Fruit fly (Drosophila melanogaster) whole organism, embryonic: ENCODE data around the gene MtnF.

Experiments used
- Awh ChIP-seq: fragments of 200-800 bp; sonication (Bioruptor generic); IDR thresholded peaks from 2 replicates; pipeline ENCODE4, ENCODE4 v1.3.6; 2022; ENCODE audit warnings: missing biosample characterization, missing genetic modification characterization
- C15 ChIP-seq: fragments of 200-800 bp; sonication (Bioruptor generic); IDR thresholded peaks from 3 replicates; pipeline ENCODE4 v1.3.6; 2022; ENCODE audit warnings: missing biosample characterization, missing genetic modification characterization
- CG10431 ChIP-seq: fragments of 200-800 bp; sonication (Bioruptor generic); optimal IDR thresholded peaks from 3 replicates; lab custom pipeline; 2018; ENCODE audit warnings: missing biosample characterization, mild to moderate bottlenecking, missing genetic modification characterization
- CG10654 ChIP-seq: fragments of 200-800 bp; sonication (Bioruptor generic); optimal IDR thresholded peaks from 2 replicates; lab custom pipeline; 2016; ENCODE audit warnings: missing biosample characterization, missing genetic modification characterization
- CG11398 ChIP-seq: fragments of 200-800 bp; sonication (Bioruptor generic); optimal IDR thresholded peaks from 2 replicates; lab custom pipeline; 2016; ENCODE audit warnings: missing biosample characterization, missing genetic modification characterization
- CG12219 ChIP-seq: fragments of 200-800 bp; sonication (Bioruptor generic); optimal IDR thresholded peaks from 3 replicates; lab custom pipeline; 2018; ENCODE audit warnings: missing biosample characterization, mild to moderate bottlenecking, missing genetic modification characterization
- CG12236 ChIP-seq: fragments of 200-800 bp; sonication (Bioruptor generic); optimal IDR thresholded peaks from 2 replicates; lab custom pipeline; 2016; ENCODE audit warnings: missing biosample characterization, missing genetic modification characterization
- CG13424 ChIP-seq: fragments of 200-800 bp; sonication (Bioruptor generic); optimal IDR thresholded peaks from 2 replicates; lab custom pipeline; 2019; ENCODE audit warnings: missing biosample characterization, mild to moderate bottlenecking, missing genetic modification characterization, moderate library complexity
- CG13894 ChIP-seq: fragments of 200-800 bp; sonication (Bioruptor generic); optimal IDR thresholded peaks from 3 replicates; lab custom pipeline; 2018; ENCODE audit warnings: missing biosample characterization, mild to moderate bottlenecking, missing genetic modification characterization, moderate library complexity
- CG15696 ChIP-seq: fragments of 200-800 bp; sonication (Bioruptor generic); optimal IDR thresholded peaks from 2 replicates; lab custom pipeline; 2019; ENCODE audit warnings: missing biosample characterization, mild to moderate bottlenecking, missing genetic modification characterization, moderate library complexity
- CG1602 ChIP-seq: fragments of 200-800 bp; sonication (Bioruptor generic); optimal IDR thresholded peaks from 3 replicates; lab custom pipeline; 2016; ENCODE audit warnings: missing biosample characterization, missing genetic modification characterization
- CG17802 ChIP-seq: fragments of 200-800 bp; sonication (Bioruptor generic); optimal IDR thresholded peaks from 2 replicates; lab custom pipeline; 2018; ENCODE audit warnings: missing biosample characterization, mild to moderate bottlenecking, missing genetic modification characterization, moderate library complexity
- CG2875 ChIP-seq: fragments of 200-800 bp; sonication (Bioruptor generic); optimal IDR thresholded peaks from 2 replicates; lab custom pipeline; 2017; ENCODE audit warnings: missing biosample characterization, mild to moderate bottlenecking, missing genetic modification characterization, missing genetic modification reagents
- CG3163 ChIP-seq: fragments of 200-800 bp; sonication (Bioruptor generic); optimal IDR thresholded peaks from 3 replicates; lab custom pipeline; 2016; ENCODE audit warnings: missing biosample characterization, missing genetic modification characterization
- CG32772 ChIP-seq: fragments of 200-800 bp; sonication (Bioruptor generic); IDR thresholded peaks from 2 replicates; pipeline ENCODE4 v1.3.6; 2022; ENCODE audit warnings: missing biosample characterization, missing genetic modification characterization
- CG3847 ChIP-seq: fragments of 200-800 bp; sonication (Bioruptor generic); IDR thresholded peaks from 2 replicates; pipeline ENCODE4 v1.3.6; 2022; ENCODE audit warnings: missing biosample characterization, missing genetic modification characterization
- CG4424 ChIP-seq: fragments of 200-800 bp; sonication (Bioruptor generic); optimal IDR thresholded peaks from 3 replicates; lab custom pipeline; 2016; ENCODE audit warnings: missing biosample characterization, missing genetic modification characterization
- CG4730 ChIP-seq: fragments of 200-800 bp; sonication (Bioruptor generic); IDR thresholded peaks from 2 replicates; pipeline ENCODE4 v1.3.6; 2022; ENCODE audit warnings: missing biosample characterization, missing genetic modification characterization
- CG8281 ChIP-seq: fragments of 200-800 bp; sonication (Bioruptor generic); optimal IDR thresholded peaks from 2 replicates; lab custom pipeline; 2018; ENCODE audit warnings: missing biosample characterization, mild to moderate bottlenecking, missing genetic modification characterization, moderate library complexity
- Chrac-16 ChIP-seq: fragments of 200-800 bp; sonication (Bioruptor generic); optimal IDR thresholded peaks from 3 replicates; lab custom pipeline; 2016; ENCODE audit warnings: missing biosample characterization, missing genetic modification characterization
- CkIIα-i1 ChIP-seq: fragments of 200-800 bp; sonication (Bioruptor generic); IDR thresholded peaks from 2 replicates; pipeline ENCODE4 v1.3.6; 2022; ENCODE audit warnings: missing biosample characterization, missing genetic modification characterization
- CrebB ChIP-seq: fragments of 200-800 bp; sonication (Bioruptor generic); optimal IDR thresholded peaks from 3 replicates; lab custom pipeline; 2018; ENCODE audit warnings: missing biosample characterization, mild to moderate bottlenecking, missing genetic modification characterization
- Doc2 ChIP-seq: fragments of 200-800 bp; sonication (Bioruptor generic); IDR thresholded peaks from 2 replicates; pipeline ENCODE4 v1.3.6; 2022; ENCODE audit warnings: missing biosample characterization, missing genetic modification characterization
- Eip74EF ChIP-seq, 2 experiments: fragments of 200-800 bp in 1 of 2; fragments of >200 bp in 1 of 2; sonication (Bioruptor generic) in 1 of 2; optimal IDR thresholded peaks; 2 replicates each; lab custom pipeline; 2017 to 2019; ENCODE audit warnings: missing biosample characterization in 2 of 2, missing genetic modification characterization in 2 of 2, mild to moderate bottlenecking in 1 of 2, moderate library complexity in 1 of 2
- GATAe ChIP-seq: fragments of 200-800 bp; sonication (Bioruptor generic); conservative IDR thresholded peaks from 2 replicates; pipeline ENCODE4 v1.3.6; 2022; ENCODE audit warnings: missing biosample characterization, missing genetic modification characterization
- HHEX ChIP-seq: fragments of 200-800 bp; sonication (Bioruptor generic); optimal IDR thresholded peaks from 3 replicates; lab custom pipeline; 2017; ENCODE audit warnings: missing biosample characterization, mild to moderate bottlenecking, missing genetic modification characterization, missing genetic modification reagents
- Hr51 ChIP-seq, 2 experiments: fragments of 200-800 bp; sonication (Bioruptor generic); optimal IDR thresholded peaks; 2 replicates in 1 of 2; 3 replicates in 1 of 2; lab custom pipeline; 2016 to 2018; ENCODE audit warnings: missing biosample characterization in 2 of 2, missing genetic modification characterization in 2 of 2, mild to moderate bottlenecking in 1 of 2, moderate library complexity in 1 of 2
- Optix ChIP-seq: fragments of 200-800 bp; sonication (Bioruptor generic); IDR thresholded peaks from 3 replicates; pipeline ENCODE4 v1.3.6; 2022; ENCODE audit warnings: missing biosample characterization, missing genetic modification characterization
- Rfx ChIP-seq: fragments of 200-800 bp; sonication (Bioruptor generic); IDR thresholded peaks from 2 replicates; pipeline ENCODE4 v1.3.6; 2022; ENCODE audit warnings: missing biosample characterization, missing genetic modification characterization
- Vsx1 ChIP-seq: fragments of 200-800 bp; sonication (Bioruptor generic); optimal IDR thresholded peaks from 2 replicates; lab custom pipeline; 2017; ENCODE audit warnings: missing biosample characterization, mild to moderate bottlenecking, missing genetic modification characterization, missing genetic modification reagents
- ap ChIP-seq: fragments of 200-800 bp; sonication (Bioruptor generic); IDR thresholded peaks from 2 replicates; pipeline ENCODE4 v1.3.6; 2022; ENCODE audit warnings: missing biosample characterization, missing genetic modification characterization
- bowl ChIP-seq: fragments of 200-800 bp; sonication (Bioruptor generic); IDR thresholded peaks from 2 replicates; pipeline ENCODE4 v1.3.6; 2022; ENCODE audit warnings: missing biosample characterization, missing genetic modification characterization
- btn ChIP-seq: fragments of 200-800 bp; sonication (Bioruptor generic); optimal IDR thresholded peaks from 2 replicates; lab custom pipeline; 2016; ENCODE audit warnings: missing biosample characterization, missing genetic modification characterization
- caup ChIP-seq: fragments of 200-800 bp; sonication (Bioruptor generic); optimal IDR thresholded peaks from 3 replicates; lab custom pipeline; 2017; ENCODE audit warnings: missing biosample characterization, mild to moderate bottlenecking, missing genetic modification characterization, moderate library complexity; ENCODE audit not compliant: severe bottlenecking
- da ChIP-seq: fragments of 200-800 bp; sonication (Bioruptor generic); optimal IDR thresholded peaks from 2 replicates; lab custom pipeline; 2016; ENCODE audit warnings: missing biosample characterization, missing genetic modification characterization
- dmrt99B ChIP-seq: fragments of 200-800 bp; sonication (Bioruptor generic); optimal IDR thresholded peaks from 2 replicates; lab custom pipeline; 2018; ENCODE audit warnings: missing biosample characterization, mild to moderate bottlenecking, missing genetic modification characterization, moderate library complexity
- hth ChIP-seq: fragments of >200 bp; optimal IDR thresholded peaks from 2 replicates; lab custom pipeline; 2017; ENCODE audit warnings: inconsistent platforms
- jing ChIP-seq: fragments of 200-800 bp; sonication (Bioruptor generic); optimal IDR thresholded peaks from 2 replicates; lab custom pipeline; 2018; ENCODE audit warnings: missing biosample characterization, mild to moderate bottlenecking, missing genetic modification characterization
- kni ChIP-seq: fragments of 200-800 bp; sonication (Bioruptor generic); optimal IDR thresholded peaks from 3 replicates; lab custom pipeline; 2017; ENCODE audit warnings: mild to moderate bottlenecking, missing biosample characterization, missing genetic modification reagents, missing genetic modification characterization
- lmd ChIP-seq: fragments of 200-800 bp; sonication (Bioruptor generic); IDR thresholded peaks from 2 replicates; pipeline ENCODE4 v1.3.6; 2022; ENCODE audit warnings: missing biosample characterization, missing genetic modification characterization
- onecut ChIP-seq: fragments of 200-800 bp; sonication (Bioruptor generic); IDR thresholded peaks from 2 replicates; pipeline ENCODE4 v1.3.6; 2022; ENCODE audit warnings: missing biosample characterization, missing genetic modification characterization
- pb ChIP-seq: fragments of 200-800 bp; sonication (Bioruptor generic); optimal IDR thresholded peaks from 3 replicates; lab custom pipeline; 2016; ENCODE audit warnings: missing biosample characterization, missing genetic modification characterization
- psq ChIP-seq: fragments of 200-800 bp; sonication (Bioruptor generic); optimal IDR thresholded peaks from 2 replicates; lab custom pipeline; 2017; ENCODE audit warnings: missing biosample characterization, missing genetic modification characterization
- sens ChIP-seq: fragments of 200-800 bp; sonication (Bioruptor generic); peaks from one replicate; lab custom pipeline; 2016; ENCODE audit warnings: missing biosample characterization, missing genetic modification characterization
- seq ChIP-seq: fragments of 200-800 bp; sonication (Bioruptor generic); IDR thresholded peaks from 2 replicates; pipeline ENCODE4 v1.3.6; 2022; ENCODE audit warnings: missing biosample characterization, missing genetic modification characterization
- tgo ChIP-seq: fragments of 200-800 bp; sonication (Bioruptor generic); IDR thresholded peaks from 3 replicates; pipeline ENCODE4 v1.3.6; 2022; ENCODE audit warnings: missing biosample characterization, missing genetic modification characterization
- unc-4 ChIP-seq: fragments of 200-800 bp; sonication (Bioruptor generic); IDR thresholded peaks from 2 replicates; pipeline ENCODE4 v1.3.6; 2022; ENCODE audit warnings: missing biosample characterization, missing genetic modification characterization; ENCODE audit not compliant: partially characterized antibody
- vfl ChIP-seq: fragments of 200-800 bp; sonication (Bioruptor generic); optimal IDR thresholded peaks from 2 replicates; lab custom pipeline; 2016; ENCODE audit warnings: missing biosample characterization, missing genetic modification characterization
- wek ChIP-seq: fragments of 200-800 bp; sonication (Bioruptor generic); optimal IDR thresholded peaks from 3 replicates; lab custom pipeline; 2018; ENCODE audit warnings: missing biosample characterization, mild to moderate bottlenecking, missing genetic modification characterization, moderate library complexity
- zf30C ChIP-seq: fragments of 200-800 bp; sonication (Bioruptor generic); optimal IDR thresholded peaks from 3 replicates; lab custom pipeline; 2018; ENCODE audit warnings: missing biosample characterization, mild to moderate bottlenecking, missing genetic modification characterization
- zfh2 ChIP-seq: fragments of 200-800 bp; sonication (Bioruptor generic); optimal IDR thresholded peaks from 2 replicates; lab custom pipeline; 2016; ENCODE audit warnings: missing biosample characterization, missing genetic modification characterization

Gene MtnF

DNA sequence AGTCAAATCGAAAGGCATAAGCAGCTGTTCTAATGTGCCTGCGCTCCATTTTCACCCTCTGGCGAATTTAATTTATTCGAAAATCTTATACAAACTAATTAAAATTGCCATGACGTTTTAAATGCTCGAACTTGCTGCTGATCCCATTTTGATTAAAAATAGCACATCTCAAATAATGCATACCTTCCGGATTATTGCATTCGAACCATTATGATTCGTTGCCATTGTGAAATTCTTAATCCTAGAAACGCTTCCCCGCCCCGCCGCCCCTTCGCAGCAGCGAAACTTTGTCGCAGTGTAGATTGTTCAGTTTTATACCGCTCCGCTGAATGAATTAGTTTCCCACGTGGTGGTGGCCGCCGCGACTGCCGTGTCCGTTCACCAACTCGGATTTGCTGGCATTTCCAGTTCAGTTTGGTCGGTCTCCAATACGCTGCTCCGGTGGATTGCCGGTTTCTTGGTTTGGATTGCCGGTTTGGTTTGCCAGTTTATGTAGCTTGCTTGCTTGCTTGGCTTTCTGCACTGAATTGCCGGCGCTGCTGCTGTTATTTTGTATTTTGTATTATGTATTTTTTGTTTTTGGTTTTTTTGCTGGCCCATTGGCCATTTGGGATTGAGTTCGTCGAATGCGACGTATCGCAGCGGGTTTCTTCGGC is 36.3 kb downstream of the MtnF start (continued):
- TF ChIP-seq da (GFP tag; lab: Kevin White, UChicago) (no peak), CG1602 (GFP tag; lab: Kevin White, UChicago) (no peak), btn (GFP tag; lab: Kevin White, UChicago) (no peak), CG8281 (tag; lab: Kevin White, UChicago) (no peak), Rfx (no peak), pb (GFP tag; lab: Kevin White, UChicago) (no peak), unc-4 (GFP tag; lab: Robert Waterston, UW) (no peak), kni (GFP tag; lab: Kevin White, UChicago) (no peak), zf30C (GFP tag; lab: Kevin White, UChicago) (peak; percentile 36), CG3847 (GFP tag; lab: Robert Waterston, UW) (no peak), Hr51 (GFP tag; optimal IDR thresholded peaks at IDR 0.05; lab: Kevin White, UChicago) (peak in 1 of 2 experiments; percentile 48), Chrac-16 (GFP tag; lab: Kevin White, UChicago) (no peak), hth (lab: Kevin White, UChicago) (no peak), Awh (no peak), CrebB (tag; lab: Kevin White, UChicago) (no peak), Eip74EF (GFP tag; optimal IDR thresholded peaks at IDR 0.05; lab: Kevin White, UChicago) (no peak), psq (GFP tag; lab: Kevin White, UChicago) (no peak), GATAe (no peak), CG2875 (GFP tag; lab: Kevin White, UChicago) (no peak), CG15696 (tag; lab: Kevin White, UChicago) (no peak), caup (GFP tag; lab: Kevin White, UChicago) (no peak), CG17802 (no peak), Doc2 (GFP tag; lab: Robert Waterston, UW) (no peak), CG32772 (GFP tag; lab: Robert Waterston, UW) (no peak), jing (GFP tag; lab: Kevin White, UChicago) (no peak), CG4730 (GFP tag; lab: Robert Waterston, UW) (no peak), zfh2 (no peak), CG13424 (tag; lab: Kevin White, UChicago) (peak; percentile 19), CG12219 (GFP tag; lab: Kevin White, UChicago) (no peak), CG12236 (no peak), CG3163 (no peak), CG10654 (no peak), Vsx1 (GFP tag; lab: Kevin White, UChicago) (peak; percentile 14), dmrt99B (tag; lab: Kevin White, UChicago) (peak; percentile 51), Optix (GFP tag; lab: Robert Waterston, UW) (no peak), bowl (GFP tag; lab: Robert Waterston, UW) (no peak), CG4424 (GFP tag; lab: Kevin White, UChicago) (no peak), CG11398 (no peak), CG10431 (GFP tag; lab: Kevin White, UChicago) (no peak), CkIIα-i1 (GFP tag; lab: Robert Waterston, UW) (0 out of 2 replicates have a peak, but pooled peaks have one; percentile 11), sens (peak; percentile 80), ap (GFP tag; lab: Robert Waterston, UW) (no peak), onecut (GFP tag; lab: Robert Waterston, UW) (no peak), seq (GFP tag; lab: Robert Waterston, UW) (no peak), C15 (GFP tag; lab: Robert Waterston, UW) (no peak), vfl (no peak), HHEX (GFP tag; lab: Kevin White, UChicago) (peak; percentile 12), lmd (GFP tag; lab: Robert Waterston, UW) (peak; percentile 37; the same call in 1 of the 2 replicates), wek (no peak), CG13894 (tag; lab: Kevin White, UChicago) (no peak), tgo (GFP tag; lab: Robert Waterston, UW) (no peak)
